Worm (Caenorhabditis elegans) whole organism, young adult: ENCODE data around the gene ttx-3.

Experiments
- D2030.7 ChIP-seq: fragments of 200-800 bp; sonication (Bioruptor generic); IDR thresholded peaks from 2 replicates; pipeline ENCODE4 v1.3.6; 2022; ENCODE audit warnings: missing genetic modification reagents, missing genetic modification characterization, missing compliant biosample characterization
- F22D6.2 ChIP-seq: sonication (generic microtip); optimal IDR thresholded peaks from 2 replicates; lab custom pipeline; 2016; ENCODE audit warnings: mild to moderate bottlenecking, missing genetic modification characterization, missing compliant biosample characterization
- F49E8.2 ChIP-seq: sonication (generic microtip); optimal IDR thresholded peaks from 3 replicates; lab custom pipeline; 2017; ENCODE audit warnings: missing genetic modification characterization, mild to moderate bottlenecking, missing compliant biosample characterization, antibody characterized with exemption, moderate library complexity; ENCODE audit not compliant: insufficient read depth
- F57A8.1 ChIP-seq: fragments of 200-800 bp; sonication (Bioruptor generic); optimal IDR thresholded peaks from 2 replicates; lab custom pipeline; 2018; ENCODE audit warnings: mild to moderate bottlenecking, missing genetic modification characterization, moderate library complexity, missing compliant biosample characterization
- K12H6.12 ChIP-seq: fragments of 200-800 bp; sonication (Bioruptor generic); optimal IDR thresholded peaks from 2 replicates; lab custom pipeline; 2018; ENCODE audit warnings: mild to moderate bottlenecking, missing genetic modification characterization, missing compliant biosample characterization
- T07F8.4 ChIP-seq: sonication (generic microtip); optimal IDR thresholded peaks from 2 replicates; lab custom pipeline; 2016; ENCODE audit warnings: mild to moderate bottlenecking, missing genetic modification characterization, moderate library complexity, missing compliant biosample characterization
- T26A5.8 ChIP-seq: sonication (generic microtip); optimal IDR thresholded peaks from 2 replicates; lab custom pipeline; 2016; ENCODE audit warnings: missing genetic modification characterization, missing compliant biosample characterization
- Y53G8AR.9 ChIP-seq: fragments of 200-800 bp; sonication (Bioruptor generic); conservative IDR thresholded peaks from 2 replicates; pipeline ENCODE4 v1.3.6; 2022; ENCODE audit warnings: missing genetic modification reagents, missing genetic modification characterization, missing compliant biosample characterization
- Y56A3A.18 ChIP-seq: fragments of 200-800 bp; sonication (Bioruptor generic); IDR thresholded peaks from 2 replicates; pipeline ENCODE4 v1.3.6; 2022; ENCODE audit warnings: missing genetic modification reagents, missing genetic modification characterization, missing compliant biosample characterization
- Y67H2A.10 ChIP-seq: fragments of 200-800 bp; sonication (Bioruptor generic); conservative IDR thresholded peaks from 2 replicates; pipeline ENCODE4 v1.3.6; 2022; ENCODE audit warnings: missing genetic modification reagents, missing genetic modification characterization, missing compliant biosample characterization
- Y95B8A.8 ChIP-seq: fragments of 200-800 bp; sonication (Bioruptor generic); IDR thresholded peaks from 2 replicates; pipeline ENCODE4 v1.3.6; 2022; ENCODE audit warnings: missing genetic modification reagents, missing genetic modification characterization, missing compliant biosample characterization
- aptf-2 ChIP-seq: fragments of 200-800 bp; sonication (Bioruptor generic); conservative IDR thresholded peaks from 2 replicates; pipeline ENCODE4 v1.3.6; 2022; ENCODE audit warnings: missing genetic modification reagents, missing genetic modification characterization, missing compliant biosample characterization
- athp-1 ChIP-seq: sonication (generic microtip); optimal IDR thresholded peaks from 2 replicates; lab custom pipeline; 2017; ENCODE audit warnings: mild to moderate bottlenecking, missing genetic modification characterization, missing compliant biosample characterization
- attf-6 ChIP-seq: fragments of 200-800 bp; sonication (Bioruptor generic); IDR thresholded peaks from 2 replicates; pipeline ENCODE4 v1.3.6; 2022; ENCODE audit warnings: missing genetic modification reagents, missing genetic modification characterization, missing compliant biosample characterization
- bed-2 ChIP-seq: fragments of 200-800 bp; sonication (Bioruptor generic); IDR thresholded peaks from 2 replicates; pipeline ENCODE4 v1.3.6; 2022; ENCODE audit warnings: missing genetic modification reagents, missing genetic modification characterization, missing compliant biosample characterization
- cebp-1 ChIP-seq, 2 experiments: fragments of 200-800 bp in 1 of 2; sonication (Bioruptor generic) in 1 of 2; sonication (generic microtip) in 1 of 2; IDR thresholded peaks in 1 of 2; optimal IDR thresholded peaks in 1 of 2; 2 replicates each; pipeline versions ENCODE4 v1.3.6 to Lab custom; 2017 to 2022; ENCODE audit warnings: missing compliant biosample characterization in 2 of 2, missing genetic modification characterization in 2 of 2, mild to moderate bottlenecking in 1 of 2, missing genetic modification reagents in 1 of 2, moderate library complexity in 1 of 2
- ceh-27 ChIP-seq: fragments of 200-800 bp; sonication (Bioruptor generic); optimal IDR thresholded peaks from 2 replicates; lab custom pipeline; 2018; ENCODE audit warnings: mild to moderate bottlenecking, missing genetic modification characterization, moderate library complexity, missing compliant biosample characterization
- ceh-79 ChIP-seq: sonication (generic microtip); optimal IDR thresholded peaks from 2 replicates; lab custom pipeline; 2017; ENCODE audit warnings: mild to moderate bottlenecking, missing genetic modification characterization, missing compliant biosample characterization
- efl-1 ChIP-seq: fragments of 150-350 bp; optimal IDR thresholded peaks from 2 replicates; lab custom pipeline; 2014; ENCODE audit warnings: missing biosample characterization, missing genetic modification reagents, missing genetic modification characterization
- egrh-3 ChIP-seq: fragments of 200-800 bp; sonication (Bioruptor generic); IDR thresholded peaks from 2 replicates; pipeline ENCODE4 v1.3.6; 2022; ENCODE audit warnings: missing genetic modification reagents, missing genetic modification characterization, missing compliant biosample characterization
- ets-4 ChIP-seq: fragments of 200-800 bp; sonication (Bioruptor generic); optimal IDR thresholded peaks from 2 replicates; lab custom pipeline; 2018; ENCODE audit warnings: mild to moderate bottlenecking, missing genetic modification characterization, missing compliant biosample characterization
- gei-17 ChIP-seq: fragments of 200-800 bp; sonication (Bioruptor generic); optimal IDR thresholded peaks from 2 replicates; lab custom pipeline; 2018; ENCODE audit warnings: mild to moderate bottlenecking, missing genetic modification characterization, missing compliant biosample characterization
- hlh-12 ChIP-seq: sonication (generic microtip); optimal IDR thresholded peaks from 2 replicates; lab custom pipeline; 2016; ENCODE audit warnings: missing genetic modification characterization, missing compliant biosample characterization
- hmg-1.2 ChIP-seq: fragments of 200-800 bp; sonication (Bioruptor generic); IDR thresholded peaks from 2 replicates; pipeline ENCODE4 v1.3.6; 2022; ENCODE audit warnings: missing genetic modification reagents, missing genetic modification characterization, missing compliant biosample characterization
- let-607 ChIP-seq, 2 experiments: fragments of 200-800 bp in 1 of 2; sonication (Bioruptor generic) in 1 of 2; sonication (generic microtip) in 1 of 2; optimal IDR thresholded peaks; 2 replicates each; lab custom pipeline; 2016 to 2018; ENCODE audit warnings: mild to moderate bottlenecking in 2 of 2, missing compliant biosample characterization in 2 of 2, missing genetic modification characterization in 2 of 2, moderate library complexity in 2 of 2, missing genotype in 1 of 2
- lin-40 ChIP-seq: sonication (generic microtip); optimal IDR thresholded peaks from 2 replicates; lab custom pipeline; 2016; ENCODE audit warnings: missing genetic modification characterization, mild to moderate bottlenecking, missing compliant biosample characterization, missing genotype, missing genetic modification reagents
- nhr-80 ChIP-seq: sonication (generic microtip); optimal IDR thresholded peaks from 2 replicates; lab custom pipeline; 2016; ENCODE audit warnings: missing genetic modification characterization, missing compliant biosample characterization
- pha-4 ChIP-seq: fragments of 150-350 bp; sonication (generic microtip); optimal IDR thresholded peaks from 2 replicates; lab custom pipeline; 2014; ENCODE audit warnings: missing biosample characterization, missing genetic modification reagents, missing genetic modification characterization
- rec-8 ChIP-seq, 2 experiments: sonication (generic microtip); optimal IDR thresholded peaks; 2 replicates each; lab custom pipeline; 2016; ENCODE audit warnings: mild to moderate bottlenecking in 2 of 2, missing genetic modification characterization in 2 of 2, missing genetic modification reagents in 2 of 2, missing genotype in 2 of 2, missing biosample characterization in 1 of 2, missing compliant biosample characterization in 1 of 2, moderate library complexity in 1 of 2
- rpc-1 ChIP-seq, 2 experiments: fragments of 150-350 bp in 1 of 2; sonication (generic microtip) in 1 of 2; optimal IDR thresholded peaks; 2 replicates each; lab custom pipeline; 2014 to 2018; ENCODE audit warnings: missing biosample characterization in 1 of 2, missing genetic modification characterization in 1 of 2, missing genetic modification reagents in 1 of 2, missing genotype in 1 of 2
- sdz-38 ChIP-seq: sonication (generic microtip); optimal IDR thresholded peaks from 2 replicates; lab custom pipeline; 2016; ENCODE audit warnings: missing genotype, missing genetic modification characterization, missing compliant biosample characterization
- snpc-1.3 ChIP-seq: sonication (generic microtip); optimal IDR thresholded peaks from 2 replicates; lab custom pipeline; 2017; ENCODE audit warnings: missing genetic modification characterization, mild to moderate bottlenecking, missing compliant biosample characterization, antibody characterized with exemption, moderate library complexity, missing genotype, missing genetic modification reagents; ENCODE audit not compliant: insufficient read depth
- somi-1 ChIP-seq: fragments of 200-800 bp; sonication (Bioruptor generic); optimal IDR thresholded peaks from 2 replicates; lab custom pipeline; 2018; ENCODE audit warnings: mild to moderate bottlenecking, missing genetic modification characterization, missing compliant biosample characterization
- sptf-2 ChIP-seq: fragments of 200-800 bp; sonication (Bioruptor generic); optimal IDR thresholded peaks from 2 replicates; lab custom pipeline; 2018; ENCODE audit warnings: mild to moderate bottlenecking, missing genetic modification characterization, missing compliant biosample characterization
- tbp1 ChIP-seq: fragments of 200-800 bp; sonication (Bioruptor generic); optimal IDR thresholded peaks from 2 replicates; lab custom pipeline; 2018; ENCODE audit warnings: mild to moderate bottlenecking, missing genetic modification characterization, missing compliant biosample characterization
- tbx-9 ChIP-seq: sonication (generic microtip); optimal IDR thresholded peaks from 2 replicates; lab custom pipeline; 2016; ENCODE audit warnings: borderline replicate concordance, missing genetic modification characterization, inconsistent platforms, missing compliant biosample characterization
- unc-62 ChIP-seq: fragments of 150-350 bp; optimal IDR thresholded peaks from 2 replicates; lab custom pipeline; 2014; ENCODE audit warnings: missing biosample characterization, missing genetic modification reagents, missing genetic modification characterization
- ztf-22 ChIP-seq: fragments of 200-800 bp; sonication (Bioruptor generic); optimal IDR thresholded peaks from 2 replicates; lab custom pipeline; 2018; ENCODE audit warnings: mild to moderate bottlenecking, missing genetic modification characterization, moderate library complexity, missing compliant biosample characterization
- ztf-26 ChIP-seq: sonication (generic microtip); optimal IDR thresholded peaks from 2 replicates; lab custom pipeline; 2017; ENCODE audit warnings: missing genetic modification characterization, missing compliant biosample characterization

ttx-3 gene

ce11 chrX:11784230-11784629 lies 15.1 kb upstream of the ttx-3 start, which contains the start of gene Y102F5A.1:
Y102F5A.1 (minus strand) TSS chrX:11784330.
- TF ChIP-seq cebp-1 (GFP tag; IDR thresholded peaks at IDR 0.05; lab: Robert Waterston, UW): no peak
- no peak for TF ChIP-seq cebp-1 (tag; optimal IDR thresholded peaks at IDR 0.05; lab: Kevin White, UChicago)

ce11 chrX:11766432-11766831 lies 2.7 kb downstream of the ttx-3 start:
- no peak for TF ChIP-seq Y67H2A.10 (GFP tag; lab: Robert Waterston, UW)
- TF ChIP-seq egrh-3 (GFP tag; lab: Robert Waterston, UW): 0 out of 2 replicates have a peak, but pooled peaks have one; percentile 7
- no peak for TF ChIP-seq gei-17 (GFP tag; lab: Kevin White, UChicago)
- TF ChIP-seq T26A5.8 (tag; lab: Kevin White, UChicago): no peak
- TF ChIP-seq Y56A3A.18 (GFP tag; lab: Robert Waterston, UW): no peak
- no peak for TF ChIP-seq snpc-1.3 (tag; lab: Kevin White, UChicago)
- no peak for TF ChIP-seq T07F8.4 (tag; lab: Kevin White, UChicago)

ce11 chrX:11765860-11766259 lies 3.3 kb downstream of the ttx-3 start:
- no peak for TF ChIP-seq pha-4 (tag; lab: Kevin White, UChicago)
- TF ChIP-seq bed-2 (GFP tag; lab: Robert Waterston, UW): no peak
- no peak for TF ChIP-seq F57A8.1 (GFP tag; lab: Kevin White, UChicago)
- no peak for TF ChIP-seq Y53G8AR.9 (GFP tag; lab: Robert Waterston, UW)
- no peak for TF ChIP-seq efl-1 (GFP tag; lab: Kevin White, UChicago)
- no peak for TF ChIP-seq tbp1
- TF ChIP-seq attf-6 (GFP tag; lab: Robert Waterston, UW): no peak
- TF ChIP-seq ets-4 (GFP tag; lab: Kevin White, UChicago): no peak
- TF ChIP-seq Y56A3A.18 (GFP tag; lab: Robert Waterston, UW): no peak
- TF ChIP-seq hmg-1.2 (GFP tag; lab: Robert Waterston, UW): no peak

ce11 chrX:11758809-11759208 lies 10.4 kb downstream of the ttx-3 start, which contains the start of gene lact-7:
lact-7 (plus strand) TSS chrX:11759109.
- no peak for TF ChIP-seq lin-40 (tag; lab: Kevin White, UChicago)
- TF ChIP-seq ceh-27: peak; percentile 67
- no peak for TF ChIP-seq Y95B8A.8 (GFP tag; lab: Robert Waterston, UW)
- TF ChIP-seq, all 124 proteins: peak for 1

DNA sequence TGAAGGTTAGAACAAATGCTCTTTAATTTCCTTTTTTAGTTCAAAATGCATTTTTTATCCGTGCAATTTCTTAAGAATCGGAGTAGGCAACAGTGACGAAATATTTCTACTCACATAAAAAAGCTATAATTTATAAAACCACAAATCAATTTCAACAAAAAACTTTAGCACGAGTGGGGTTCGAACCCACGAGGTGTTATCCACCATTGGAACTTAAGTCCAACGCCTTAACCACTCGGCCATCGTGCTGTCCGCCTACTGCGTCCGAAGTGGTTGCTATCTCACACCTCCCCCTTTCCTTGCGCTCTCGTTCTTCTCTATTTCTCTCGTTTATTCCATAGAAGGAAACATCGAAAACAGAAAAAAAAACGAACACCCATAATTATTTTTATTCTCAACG lies 11.5 kb downstream of the ttx-3 start:
- peak; percentile 64 for TF ChIP-seq gei-17 (GFP tag; lab: Kevin White, UChicago)
- TF ChIP-seq Y67H2A.10 (GFP tag; lab: Robert Waterston, UW): no peak
- TF ChIP-seq aptf-2 (GFP tag; lab: Robert Waterston, UW): peak; percentile 67
- TF ChIP-seq F57A8.1 (GFP tag; lab: Kevin White, UChicago): peak; percentile 52
- TF ChIP-seq tbx-9 (tag; lab: Kevin White, UChicago): no peak
- TF ChIP-seq F49E8.2 (tag; lab: Kevin White, UChicago): peak; percentile 10
- TF ChIP-seq let-607 (tag; optimal IDR thresholded peaks at IDR 0.05; lab: Kevin White, UChicago): peak; percentile 38 to 66
- TF ChIP-seq athp-1: peak; percentile 52
- TF ChIP-seq K12H6.12: peak; percentile 64
- no peak for TF ChIP-seq nhr-80 (tag; lab: Kevin White, UChicago)
- TF ChIP-seq somi-1 (GFP tag; lab: Kevin White, UChicago): peak; percentile 72
- no peak for TF ChIP-seq ztf-22
- TF ChIP-seq T26A5.8 (tag; lab: Kevin White, UChicago): peak; percentile 71
- peak; percentile 64 for TF ChIP-seq ztf-26 (tag; lab: Kevin White, UChicago)
- peak; percentile 69 for TF ChIP-seq sptf-2
- no peak for TF ChIP-seq pha-4 (tag; lab: Kevin White, UChicago)
- TF ChIP-seq D2030.7 (GFP tag; lab: Robert Waterston, UW): peak; percentile 76
- TF ChIP-seq F22D6.2 (tag; lab: Kevin White, UChicago): peak; percentile 40
- TF ChIP-seq rpc-1 (optimal IDR thresholded peaks at IDR 0.05; lab: Kevin White, UChicago): peak; percentile 95
- TF ChIP-seq rpc-1 (tag; optimal IDR thresholded peaks at IDR 0.05; lab: Kevin White, UChicago): peak; percentile 98
- TF ChIP-seq sdz-38 (tag; lab: Kevin White, UChicago): no peak
- peak; percentile 87 for TF ChIP-seq hlh-12 (tag; lab: Kevin White, UChicago)
- no peak for TF ChIP-seq attf-6 (GFP tag; lab: Robert Waterston, UW)
- TF ChIP-seq ceh-79 (tag; lab: Kevin White, UChicago): peak; percentile 36
- TF ChIP-seq rec-8 (tag; optimal IDR thresholded peaks at IDR 0.05; lab: Kevin White, UChicago): peak; percentile 85 to 92
- no peak for TF ChIP-seq unc-62
